Worm (Caenorhabditis elegans) whole organism, L4 larva: ENCODE measurements around the gene crp-1.

Experiments
- D1046.2 ChIP-seq: fragments of 200-800 bp; sonication (Bioruptor generic); IDR thresholded peaks from 2 replicates; pipeline ENCODE4 v1.3.6; 2022; ENCODE audit warnings: missing genetic modification characterization, missing compliant biosample characterization
- R02D3.7 ChIP-seq: fragments of 150-350 bp; sonication (generic microtip); optimal IDR thresholded peaks from 3 replicates; lab custom pipeline; 2014; ENCODE audit warnings: missing biosample characterization, missing genetic modification characterization
- T20F7.1 ChIP-seq: fragments of 200-800 bp; sonication (Bioruptor generic); optimal IDR thresholded peaks from 2 replicates; lab custom pipeline; 2018; ENCODE audit warnings: mild to moderate bottlenecking, missing genetic modification characterization, missing compliant biosample characterization
- Y48G9A.11 ChIP-seq: fragments of 200-800 bp; sonication (Bioruptor generic); IDR thresholded peaks from 2 replicates; pipeline ENCODE4 v1.3.6; 2022; ENCODE audit warnings: missing genetic modification reagents, missing genetic modification characterization, missing compliant biosample characterization
- Y75B8A.6 ChIP-seq: fragments of 200-800 bp; sonication (Bioruptor generic); IDR thresholded peaks from 2 replicates; pipeline ENCODE4 v1.3.6; 2022; ENCODE audit warnings: missing genetic modification reagents, missing genetic modification characterization, missing compliant biosample characterization
- aha-1 ChIP-seq: fragments of 150-350 bp; peaks from one replicate; lab custom pipeline; 2014; ENCODE audit warnings: missing biosample characterization, missing genetic modification characterization
- ama-1 ChIP-seq: fragments of 150-350 bp; optimal IDR thresholded peaks from 2 replicates; lab custom pipeline; 2014; ENCODE audit warnings: inconsistent platforms, mixed read lengths
- arid-1 ChIP-seq: fragments of 200-800 bp; sonication (Bioruptor generic); conservative IDR thresholded peaks from 2 replicates; pipeline ENCODE4 v1.3.6; 2022; ENCODE audit warnings: missing genetic modification reagents, missing genetic modification characterization, missing compliant biosample characterization
- ceh-20 ChIP-seq: fragments of 200-800 bp; sonication (Bioruptor generic); IDR thresholded peaks from 2 replicates; pipeline ENCODE4 v1.3.6; 2022; ENCODE audit warnings: missing genetic modification reagents, missing genetic modification characterization, missing compliant biosample characterization
- ceh-32 ChIP-seq: sonication (generic microtip); optimal IDR thresholded peaks from 2 replicates; lab custom pipeline; 2016; ENCODE audit warnings: mild to moderate bottlenecking, missing genetic modification characterization, missing compliant biosample characterization; ENCODE audit not compliant: poor library complexity
- ceh-82 ChIP-seq: sonication (generic microtip); optimal IDR thresholded peaks from 2 replicates; lab custom pipeline; 2017; ENCODE audit warnings: missing biosample characterization, missing genetic modification characterization
- daf-16 ChIP-seq, 3 experiments: sonication (generic microtip); optimal IDR thresholded peaks; 2 replicates each; lab custom pipeline; 2016 to 2017; ENCODE audit warnings: missing genetic modification characterization in 3 of 3, missing genetic modification reagents in 3 of 3, mild to moderate bottlenecking in 2 of 3, missing compliant biosample characterization in 2 of 3, missing biosample characterization in 1 of 3, moderate library complexity in 1 of 3
- daf-8 ChIP-seq: fragments of 200-800 bp; sonication (Bioruptor generic); IDR thresholded peaks from 2 replicates; pipeline ENCODE4 v1.3.6; 2022; ENCODE audit warnings: missing genetic modification characterization, missing compliant biosample characterization
- dmd-6 ChIP-seq: fragments of 200-800 bp; sonication (Bioruptor generic); IDR thresholded peaks from 2 replicates; pipeline ENCODE4 v1.3.6; 2022; ENCODE audit warnings: missing genetic modification reagents, missing genetic modification characterization, missing compliant biosample characterization
- dmd-8 ChIP-seq: fragments of 200-800 bp; sonication (Bioruptor generic); IDR thresholded peaks from 2 replicates; pipeline ENCODE4 v1.3.6; 2022; ENCODE audit warnings: missing genetic modification characterization, missing compliant biosample characterization
- gei-8 ChIP-seq: fragments of 200-800 bp; sonication (Bioruptor generic); optimal IDR thresholded peaks from 2 replicates; lab custom pipeline; 2018; ENCODE audit warnings: mild to moderate bottlenecking, missing genetic modification characterization, missing compliant biosample characterization
- hif-1 ChIP-seq, 2 experiments: sonication (generic microtip); optimal IDR thresholded peaks; 2 replicates each; lab custom pipeline; 2016 to 2017; ENCODE audit warnings: missing compliant biosample characterization in 2 of 2, missing genetic modification characterization in 2 of 2, missing genetic modification reagents in 2 of 2, missing genotype in 2 of 2, mild to moderate bottlenecking in 1 of 2
- hlh-30 ChIP-seq: sonication (generic microtip); optimal IDR thresholded peaks from 2 replicates; lab custom pipeline; 2017; ENCODE audit warnings: antibody characterized with exemption, mild to moderate bottlenecking, missing genetic modification characterization, missing compliant biosample characterization; ENCODE audit not compliant: insufficient read depth
- lim-7 ChIP-seq: fragments of 200-800 bp; sonication (Bioruptor generic); IDR thresholded peaks from 2 replicates; pipeline ENCODE4 v1.3.6; 2022; ENCODE audit warnings: missing genetic modification characterization, missing compliant biosample characterization
- lin-1 ChIP-seq: fragments of 200-800 bp; sonication (Bioruptor generic); IDR thresholded peaks from 2 replicates; pipeline ENCODE4 v1.3.6; 2022; ENCODE audit warnings: missing genetic modification reagents, missing genetic modification characterization, missing compliant biosample characterization
- lin-13 ChIP-seq: fragments of 150-350 bp; optimal IDR thresholded peaks from 2 replicates; lab custom pipeline; 2014; ENCODE audit warnings: missing biosample characterization, missing genetic modification reagents, missing genetic modification characterization
- lsy-2 ChIP-seq, 2 experiments: fragments of 150-350 bp in 1 of 2; sonication (generic microtip) in 1 of 2; optimal IDR thresholded peaks; 2 replicates each; lab custom pipeline; 2014 to 2017; ENCODE audit warnings: missing biosample characterization in 2 of 2, missing genetic modification characterization in 2 of 2
- madf-9 ChIP-seq: fragments of 200-800 bp; sonication (Bioruptor generic); conservative IDR thresholded peaks from 2 replicates; pipeline ENCODE4 v1.3.6; 2022; ENCODE audit warnings: missing genetic modification reagents, missing genetic modification characterization, missing compliant biosample characterization
- mdt-29 ChIP-seq: fragments of 200-800 bp; sonication (Bioruptor generic); IDR thresholded peaks from 2 replicates; pipeline ENCODE4 v1.3.6; 2022; ENCODE audit warnings: missing genetic modification reagents, missing genetic modification characterization, missing compliant biosample characterization
- mep-1 ChIP-seq: fragments of 150-350 bp; sonication (generic microtip); optimal IDR thresholded peaks from 3 replicates; lab custom pipeline; 2014; ENCODE audit warnings: missing biosample characterization, missing genetic modification characterization
- mes-2 ChIP-seq: sonication (generic microtip); optimal IDR thresholded peaks from 2 replicates; lab custom pipeline; 2016; ENCODE audit warnings: missing genotype, mild to moderate bottlenecking, missing genetic modification characterization, missing compliant biosample characterization; ENCODE audit not compliant: poor library complexity, severe bottlenecking
- mxl-3 ChIP-seq: fragments of 200-800 bp; sonication (Bioruptor generic); optimal IDR thresholded peaks from 2 replicates; lab custom pipeline; 2018; ENCODE audit warnings: mild to moderate bottlenecking, missing genetic modification characterization, missing compliant biosample characterization
- nhr-102 ChIP-seq: sonication (generic microtip); optimal IDR thresholded peaks from 2 replicates; lab custom pipeline; 2016; ENCODE audit warnings: mild to moderate bottlenecking, missing genetic modification characterization, moderate library complexity, missing compliant biosample characterization
- nhr-11 ChIP-seq: fragments of 150-350 bp; optimal IDR thresholded peaks from 2 replicates; lab custom pipeline; 2014; ENCODE audit warnings: missing biosample characterization, missing genetic modification characterization
- nhr-237 ChIP-seq: sonication (generic microtip); optimal IDR thresholded peaks from 2 replicates; lab custom pipeline; 2017; ENCODE audit warnings: missing biosample characterization, missing genetic modification characterization
- nhr-28 ChIP-seq: fragments of 150-350 bp; optimal IDR thresholded peaks from 2 replicates; lab custom pipeline; 2014; ENCODE audit warnings: missing biosample characterization, missing genetic modification characterization
- nhr-41 ChIP-seq: fragments of 200-800 bp; sonication (Bioruptor generic); IDR thresholded peaks from 2 replicates; pipeline ENCODE4 v1.3.6; 2022; ENCODE audit warnings: missing genetic modification reagents, missing genetic modification characterization, missing compliant biosample characterization
- nhr-42 ChIP-seq: fragments of 200-800 bp; sonication (Bioruptor generic); IDR thresholded peaks from 2 replicates; pipeline ENCODE4 v1.3.6; 2022; ENCODE audit warnings: missing genetic modification characterization, missing compliant biosample characterization
- nhr-48 ChIP-seq: sonication (generic microtip); optimal IDR thresholded peaks from 2 replicates; lab custom pipeline; 2016; ENCODE audit warnings: mild to moderate bottlenecking, missing genetic modification characterization, missing compliant biosample characterization
- nhr-6 ChIP-seq: fragments of 150-350 bp; optimal IDR thresholded peaks from 2 replicates; lab custom pipeline; 2014; ENCODE audit warnings: missing biosample characterization, missing genetic modification characterization
- nhr-77 ChIP-seq: fragments of 150-350 bp; optimal IDR thresholded peaks from 2 replicates; lab custom pipeline; 2014; ENCODE audit warnings: missing biosample characterization, missing genetic modification characterization
- pqm-1 ChIP-seq: sonication (generic microtip); optimal IDR thresholded peaks from 2 replicates; lab custom pipeline; 2017; ENCODE audit warnings: missing biosample characterization, missing genetic modification characterization
- saeg-2 ChIP-seq: fragments of 200-800 bp; sonication (Bioruptor generic); IDR thresholded peaks from 2 replicates; pipeline ENCODE4 v1.3.6; 2022; ENCODE audit warnings: missing genetic modification reagents, missing genetic modification characterization, missing compliant biosample characterization
- snpc-4 ChIP-seq: fragments of 150-350 bp; optimal IDR thresholded peaks from 2 replicates; lab custom pipeline; 2014; ENCODE audit warnings: missing biosample characterization, missing genetic modification characterization
- spr-1 ChIP-seq: sonication (generic microtip); optimal IDR thresholded peaks from 2 replicates; lab custom pipeline; 2016; ENCODE audit warnings: mild to moderate bottlenecking, missing genetic modification characterization, missing compliant biosample characterization
- tra-1 ChIP-seq: fragments of 200-800 bp; sonication (Bioruptor generic); IDR thresholded peaks from 2 replicates; pipeline ENCODE4 v1.3.6; 2022; ENCODE audit warnings: missing genetic modification reagents, missing genetic modification characterization, missing compliant biosample characterization
- unc-62 ChIP-seq, 3 experiments: fragments of 150-350 bp in 1 of 3; sonication (generic microtip); optimal IDR thresholded peaks in 2 of 3; peaks in 1 of 3; 1 replicate in 1 of 3; 2 replicates in 2 of 3; lab custom pipeline; 2014 to 2017; ENCODE audit warnings: missing biosample characterization in 3 of 3, missing genetic modification characterization in 3 of 3, missing genetic modification reagents in 3 of 3, missing genotype in 1 of 3
- zfp-2 ChIP-seq: sonication (generic microtip); optimal IDR thresholded peaks from 2 replicates; lab custom pipeline; 2016; ENCODE audit warnings: mild to moderate bottlenecking, missing genetic modification characterization, missing compliant biosample characterization
- zfp-3 ChIP-seq: fragments of 200-800 bp; sonication (Bioruptor generic); conservative IDR thresholded peaks from 2 replicates; pipeline ENCODE4 v1.3.6; 2022; ENCODE audit warnings: missing genetic modification reagents, missing genetic modification characterization, missing compliant biosample characterization

Gene crp-1

DNA sequence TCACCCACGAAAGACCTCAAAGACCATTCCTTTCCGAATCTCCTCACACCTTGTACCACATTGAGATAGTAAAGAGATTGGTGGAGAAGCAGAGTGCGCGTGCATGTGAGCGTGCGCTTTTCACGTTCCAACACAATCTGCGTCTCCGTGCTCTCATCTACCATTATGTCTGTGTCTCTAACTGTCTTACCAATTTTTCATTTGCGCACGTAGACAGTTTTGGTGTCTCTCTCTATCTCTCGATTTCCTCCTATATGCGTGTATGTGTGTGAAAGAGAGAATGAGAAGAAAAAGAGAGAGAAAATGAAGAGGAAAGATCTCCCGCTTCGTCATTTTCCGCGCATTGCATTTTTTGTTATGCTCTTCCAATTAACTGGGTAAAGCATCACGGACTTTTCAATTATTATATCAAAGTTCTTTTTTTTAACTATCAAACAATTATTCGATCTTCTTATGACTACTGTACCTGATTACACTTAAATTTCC lies 11.7 kb upstream of the crp-1 start (continued):
- TF ChIP-seq zfp-2 (tag; lab: Kevin White, UChicago) (peak; percentile 2), lim-7 (GFP tag; lab: Robert Waterston, UW) (no peak), Y48G9A.11 (GFP tag; lab: Robert Waterston, UW) (no peak), ceh-32 (tag; lab: Kevin White, UChicago) (no peak)

DNA sequence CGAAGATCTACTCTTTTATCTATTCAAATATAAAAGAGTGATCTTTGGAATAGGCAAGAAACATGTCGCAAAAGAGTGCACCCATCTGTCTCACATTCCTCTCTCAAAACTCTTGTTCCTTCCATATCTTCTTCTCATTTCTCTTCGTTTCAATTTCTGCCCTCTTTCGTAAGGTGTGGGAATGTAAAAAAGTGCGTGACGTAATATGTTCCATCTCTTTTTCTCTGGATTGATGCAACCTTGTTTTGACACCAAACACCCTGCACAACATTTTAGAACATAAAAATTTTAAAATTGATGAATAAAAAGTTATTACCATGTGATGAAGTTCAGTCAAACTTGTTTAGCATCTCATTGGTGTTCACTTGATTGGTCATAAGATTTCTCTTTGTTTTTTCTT lies 11.3 kb upstream of the crp-1 start:
- TF ChIP-seq mes-2 (peak; percentile 2), daf-8 (no peak), hlh-30 (tag; lab: Kevin White, UChicago) (peak; percentile 71), ama-1 (lab: Kevin White, UChicago) (peak; percentile 58), daf-16 (GFP tag; optimal IDR thresholded peaks at IDR 0.05; lab: Kevin White, UChicago) (no peak), daf-16 (tag; optimal IDR thresholded peaks at IDR 0.05; lab: Kevin White, UChicago) (peak; percentile 15), R02D3.7 (tag; lab: Kevin White, UChicago) (no peak), arid-1 (GFP tag; lab: Robert Waterston, UW) (no peak), spr-1 (tag; lab: Kevin White, UChicago) (no peak), D1046.2 (no peak), gei-8 (GFP tag; lab: Kevin White, UChicago) (no peak)

DNA sequence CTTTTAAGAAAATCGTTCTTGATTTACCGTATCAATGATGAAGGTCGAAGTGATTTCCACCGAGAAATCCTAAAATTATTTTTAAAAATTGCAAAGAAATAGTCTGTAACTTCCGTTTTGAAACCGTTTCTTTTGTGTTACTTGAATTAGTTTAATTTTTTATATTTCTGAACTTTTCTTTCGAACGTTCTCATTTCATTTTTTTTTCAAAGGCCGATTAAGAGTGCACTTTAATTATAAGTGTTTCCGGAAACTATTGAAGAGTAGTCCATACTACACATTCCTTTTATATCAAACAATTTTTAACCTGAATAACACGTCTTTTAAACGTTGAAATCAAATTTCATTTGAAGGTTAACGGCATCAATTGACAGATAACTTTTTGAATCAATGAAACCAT lies 10.7 kb upstream of the crp-1 start:
- TF ChIP-seq nhr-6 (tag; lab: Kevin White, UChicago) (no peak), unc-62 (GFP tag; optimal IDR thresholded peaks at IDR 0.05 in 1 of 2; lab: Kevin White, UChicago) (peak in 1 of 2 experiments; percentile 90), unc-62 (tag; optimal IDR thresholded peaks at IDR 0.05; lab: Kevin White, UChicago) (no peak), aha-1 (tag; lab: Kevin White, UChicago) (peak; percentile 13), mdt-29 (GFP tag; lab: Robert Waterston, UW) (no peak)

DNA sequence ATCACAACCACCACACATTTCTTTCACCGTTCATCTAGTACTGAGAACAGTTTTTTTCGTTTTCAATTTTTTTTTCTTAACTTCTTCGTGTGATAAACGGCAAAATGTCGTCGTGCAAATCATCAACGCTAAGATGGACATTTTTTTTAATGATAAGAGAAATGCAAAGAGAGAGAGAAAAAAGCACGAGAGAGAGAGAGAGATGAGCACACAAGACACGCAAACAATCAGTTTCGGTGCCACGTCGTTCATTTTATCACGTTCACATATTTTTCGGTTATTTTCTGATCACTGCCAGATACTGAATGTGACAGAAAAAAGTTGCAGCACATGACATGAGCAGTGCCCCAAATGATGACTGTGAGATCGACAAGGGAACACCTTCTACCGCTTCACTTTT lies 10.2 kb upstream of the crp-1 start, which contains the start of gene egl-9:
egl-9 (plus strand) TSS at position 328 of the 400 bp plus-strand sequence.
- no peak for TF ChIP-seq T20F7.1 (GFP tag; lab: Kevin White, UChicago)
- TF ChIP-seq nhr-28 (tag; lab: Kevin White, UChicago), result peak; percentile 64
- no peak for TF ChIP-seq nhr-237
- peak; percentile 7 for TF ChIP-seq nhr-102 (tag; lab: Kevin White, UChicago)
- TF ChIP-seq ceh-20 (GFP tag; lab: Robert Waterston, UW), result 0 out of 2 replicates have a peak, but pooled peaks have one; percentile 48
- TF ChIP-seq nhr-11 (tag; lab: Kevin White, UChicago), result no peak
- TF ChIP-seq pqm-1 (tag; lab: Kevin White, UChicago), result peak; percentile 19
- TF ChIP-seq nhr-41 (GFP tag; lab: Robert Waterston, UW), result no peak
- no peak for TF ChIP-seq saeg-2
- TF ChIP-seq unc-62 (GFP tag; optimal IDR thresholded peaks at IDR 0.05 in 1 of 2; lab: Kevin White, UChicago), result peak in 1 of 2 experiments; percentile 24
- no peak for TF ChIP-seq unc-62 (tag; optimal IDR thresholded peaks at IDR 0.05; lab: Kevin White, UChicago)
- no peak for TF ChIP-seq snpc-4
- TF ChIP-seq Y75B8A.6 (GFP tag; lab: Robert Waterston, UW), result 0 out of 2 replicates have a peak, but pooled peaks have one; percentile 16
- no peak for TF ChIP-seq ceh-82 (tag; lab: Kevin White, UChicago)
- peak; percentile 99 for TF ChIP-seq aha-1 (tag; lab: Kevin White, UChicago)
- peak in 1 of 2 experiments; percentile 57 for TF ChIP-seq lsy-2 (tag; optimal IDR thresholded peaks at IDR 0.05; lab: Kevin White, UChicago)
- TF ChIP-seq lin-13, result peak; percentile 3
- 0 out of 2 replicates have a peak, but pooled peaks have one; percentile 15 for TF ChIP-seq lin-1 (GFP tag; lab: Robert Waterston, UW)
- TF ChIP-seq mes-2, result peak; percentile 55
- TF ChIP-seq hif-1 (tag; optimal IDR thresholded peaks at IDR 0.05; lab: Kevin White, UChicago), result peak; percentile 78 to 98
- peak; percentile 53 for TF ChIP-seq nhr-48 (tag; lab: Kevin White, UChicago)
- peak; percentile 31; the same call in 1 of the 2 replicates for TF ChIP-seq tra-1 (GFP tag; lab: Robert Waterston, UW)
- TF ChIP-seq zfp-3 (GFP tag; lab: Robert Waterston, UW), result peak; percentile 56
- TF ChIP-seq mxl-3 (GFP tag; lab: Kevin White, UChicago), result peak; percentile 2
- TF ChIP-seq mep-1 (tag; lab: Kevin White, UChicago), result no peak
- TF ChIP-seq dmd-8 (GFP tag; lab: Robert Waterston, UW), result no peak
- peak; percentile 85 for TF ChIP-seq hlh-30 (tag; lab: Kevin White, UChicago)
- no peak for TF ChIP-seq nhr-42 (GFP tag; lab: Robert Waterston, UW)
- TF ChIP-seq nhr-77 (tag; lab: Kevin White, UChicago), result peak; percentile 82
- TF ChIP-seq dmd-6 (GFP tag; lab: Robert Waterston, UW), result peak; percentile 91
- no peak for TF ChIP-seq madf-9 (GFP tag; lab: Robert Waterston, UW)
- no peak for TF ChIP-seq Y48G9A.11 (GFP tag; lab: Robert Waterston, UW)
